Fruit fly (Drosophila melanogaster): ENCODE measurements around the gene Gr77a.

dm6 chr3L:20729415-20729814, 9.8 kb downstream of the Gr77a start:
- TF ChIP-seq Crg-1 (GFP tag; optimal IDR thresholded peaks at IDR 0.05) (no peak), ovo (GFP tag; optimal IDR thresholded peaks at IDR 0.05) (no peak), Clk (GFP tag; optimal IDR thresholded peaks at IDR 0.05) (no peak), CG5204 (GFP tag; optimal IDR thresholded peaks at IDR 0.05) (no peak), Hr96 (GFP tag; optimal IDR thresholded peaks at IDR 0.05) (no peak), CG12768 (GFP tag; optimal IDR thresholded peaks at IDR 0.05) (no peak), CG7045 (GFP tag; optimal IDR thresholded peaks at IDR 0.05) (no peak), tj (GFP tag; optimal IDR thresholded peaks at IDR 0.05) (no peak), CG7101 (tag; optimal IDR thresholded peaks at IDR 0.05) (no peak)

Data from whole organism, adult.